Worm (Caenorhabditis elegans) whole organism, dauer: ENCODE data around the gene cest-33.

Experiments
- unc-62 ChIP-seq: sonication (generic microtip); optimal IDR thresholded peaks from 2 replicates; lab custom pipeline; 2017; ENCODE audit warnings: missing biosample characterization, missing genetic modification reagents, missing genetic modification characterization

cest-33 gene

DNA sequence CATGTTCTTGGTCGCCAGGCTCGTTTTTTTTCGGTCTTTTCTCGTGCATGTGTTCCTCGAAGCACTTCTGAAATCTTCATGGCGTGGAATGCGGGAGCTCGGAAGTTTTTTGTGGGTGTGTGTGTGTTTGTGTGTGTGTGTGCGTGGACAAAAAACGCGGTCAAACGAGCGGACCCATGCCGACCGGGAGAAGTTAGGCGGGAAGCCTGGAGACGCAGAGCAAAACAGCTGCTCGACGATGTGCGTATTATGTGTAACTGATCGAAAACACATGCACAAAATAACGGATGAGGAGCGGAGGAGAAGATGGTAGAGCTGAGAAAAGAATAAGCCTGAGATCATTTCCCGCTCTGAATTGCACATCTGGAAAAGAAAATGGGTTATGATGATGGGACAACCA, 23.0 kb downstream of the cest-33 start:
- no peak for TF ChIP-seq unc-62

DNA sequence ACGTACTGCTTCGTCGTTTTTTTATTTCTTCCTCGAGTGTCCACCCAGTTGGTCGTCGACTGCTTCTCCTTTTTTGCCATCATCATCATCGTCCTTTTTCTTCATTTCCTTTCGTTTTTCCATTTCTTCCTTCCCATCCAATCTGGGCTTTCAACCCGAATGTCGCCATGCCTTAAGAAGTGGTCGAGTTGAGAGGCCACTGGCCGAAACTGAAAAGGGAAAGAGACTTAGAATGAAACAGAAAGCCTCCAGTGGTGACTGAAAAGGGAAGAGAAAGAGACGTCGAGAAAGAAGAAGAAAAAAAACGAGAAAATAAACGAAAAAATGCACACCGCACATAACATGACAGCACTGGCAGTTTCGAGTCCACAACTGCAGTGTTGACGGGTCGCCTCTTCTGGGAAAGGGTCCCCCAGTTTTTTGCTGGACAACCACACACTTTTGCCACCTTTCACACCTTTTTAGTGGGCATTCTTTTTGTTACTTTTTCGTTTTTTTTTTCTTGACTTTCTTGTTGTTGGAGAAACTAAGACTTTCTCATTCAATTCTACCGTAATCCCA, 24.3 kb downstream of the cest-33 start:
- TF ChIP-seq unc-62: no peak

DNA sequence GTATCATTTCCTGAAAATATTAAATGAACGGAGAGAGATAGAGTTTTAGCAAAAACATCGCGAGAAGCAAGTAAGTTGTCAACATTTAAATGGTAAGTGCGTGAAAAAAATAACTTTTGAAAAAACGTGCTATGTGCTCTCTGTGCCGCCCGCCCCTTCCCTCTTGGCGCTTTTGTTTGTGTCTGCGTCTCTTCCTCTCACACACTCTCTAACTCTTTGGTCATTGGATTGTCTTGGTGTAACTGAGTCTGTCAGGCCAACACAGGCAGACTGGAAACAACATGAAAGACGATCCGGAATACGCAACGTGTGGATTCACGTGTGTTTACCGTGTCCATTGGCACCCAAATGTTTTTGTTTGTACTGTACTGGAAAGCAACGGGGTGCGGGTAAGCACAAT, 29.4 kb downstream of the cest-33 start, which contains the start of gene T28C12.6:
Gene T28C12.6, minus strand, starts transcription at position 12 of the 400 bp plus-strand sequence.
- no peak for TF ChIP-seq unc-62

DNA sequence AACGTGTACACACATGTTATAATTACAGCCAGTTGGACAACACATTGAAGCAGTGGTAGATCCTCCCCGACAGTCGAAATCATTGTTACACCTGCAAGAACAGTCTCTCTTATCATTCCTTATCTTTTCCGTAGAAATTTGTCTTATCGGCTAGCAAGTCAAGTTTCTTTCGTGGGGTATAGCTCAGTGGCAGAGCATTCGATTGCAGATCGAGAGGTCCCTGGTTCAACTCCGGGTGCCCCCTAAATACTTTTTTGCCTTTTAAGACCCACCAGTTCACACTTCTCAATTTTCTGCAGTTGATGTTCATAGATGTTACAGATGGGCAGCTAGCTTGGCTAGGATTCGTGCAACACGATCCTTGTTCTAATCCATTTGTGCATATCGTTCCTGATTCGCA, 30.2 kb downstream of the cest-33 start:
- TF ChIP-seq unc-62: no peak

DNA sequence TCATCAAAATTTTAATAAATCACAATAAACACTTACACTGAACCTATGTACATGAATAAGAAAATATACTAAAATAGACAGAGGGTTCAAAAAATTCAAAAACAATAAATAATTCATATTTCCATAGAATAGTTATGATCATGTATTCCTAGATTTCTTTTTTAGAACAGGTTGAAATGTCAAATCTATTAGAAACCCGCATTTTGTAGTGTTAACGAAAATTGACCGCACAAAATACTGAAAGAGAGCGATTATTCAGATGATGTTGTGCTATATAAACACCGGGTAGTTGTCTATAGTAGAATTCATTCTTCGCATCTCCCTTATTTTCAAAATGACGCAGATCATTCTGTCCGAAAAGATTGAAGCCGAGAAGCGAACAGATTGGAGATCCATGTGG, 33.9 kb downstream of the cest-33 start, which contains the start of gene T28C12.1:
Gene T28C12.1, plus strand, starts transcription at position 301 of the 400 bp plus-strand sequence.
- TF ChIP-seq unc-62: no peak

DNA sequence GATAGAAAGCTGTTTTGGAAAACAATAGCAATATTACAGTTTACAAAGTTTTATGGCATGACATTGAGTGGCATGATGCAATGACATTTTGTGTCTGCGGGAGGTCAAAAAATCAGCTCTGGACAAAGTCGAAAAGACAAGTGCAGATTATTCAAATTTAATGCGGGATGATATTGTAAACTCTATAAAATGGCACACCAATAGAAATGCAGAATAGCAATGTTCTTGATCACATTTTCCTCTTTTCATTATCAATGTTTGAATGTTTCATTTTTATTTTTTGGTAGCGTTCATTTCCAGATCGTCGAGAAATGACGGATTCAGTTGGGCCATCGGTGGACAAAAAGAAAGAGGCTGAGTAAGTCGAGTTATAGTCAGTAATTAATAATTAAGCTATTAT, 36.6 kb downstream of the cest-33 start, which contains the start of gene T28C12.2:
Gene T28C12.2, plus strand, starts transcription at position 301 of the 400 bp plus-strand sequence.
- TF ChIP-seq unc-62: no peak

DNA sequence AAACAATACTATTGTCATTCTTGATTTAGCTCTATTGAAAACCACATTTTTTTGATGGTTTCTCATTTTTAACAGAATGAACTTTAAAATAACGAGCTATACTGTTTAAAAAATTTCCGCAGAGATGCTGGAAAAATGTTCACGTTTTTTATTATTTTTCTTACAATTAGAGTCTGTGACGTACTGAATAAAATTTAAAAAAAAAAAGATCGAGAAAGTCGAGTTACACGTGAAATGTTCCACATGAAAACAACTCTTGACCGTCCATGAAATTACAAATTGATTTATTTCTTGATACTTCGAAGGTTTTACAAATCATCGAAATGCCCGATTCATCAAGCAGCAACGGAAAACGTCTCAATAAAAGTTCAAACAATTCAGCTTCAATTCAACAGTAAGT, 38.5 kb downstream of the cest-33 start, which contains the start of gene fbxa-202:
Gene fbxa-202, plus strand, starts transcription at position 301 of the 400 bp plus-strand sequence.
- TF ChIP-seq unc-62: no peak

DNA sequence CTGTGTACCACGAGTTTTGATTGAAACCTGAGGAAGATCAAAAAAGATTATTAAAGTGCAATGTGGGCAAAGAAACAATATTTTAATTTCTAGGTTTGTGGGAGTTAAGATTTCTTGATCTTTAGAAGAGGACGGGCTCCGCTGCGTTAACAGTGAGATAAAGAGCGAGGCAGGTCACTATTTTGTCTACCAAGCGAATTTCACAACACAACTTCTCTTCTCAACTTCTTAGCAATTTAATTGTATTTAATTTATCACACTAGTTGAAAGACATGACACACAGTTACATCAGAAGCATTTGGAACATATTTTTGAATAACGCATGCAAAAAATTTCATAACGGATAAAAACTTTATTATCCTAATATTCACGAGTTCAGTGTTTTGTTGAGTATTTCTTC, 39.1 kb downstream of the cest-33 start:
- no peak for TF ChIP-seq unc-62

DNA sequence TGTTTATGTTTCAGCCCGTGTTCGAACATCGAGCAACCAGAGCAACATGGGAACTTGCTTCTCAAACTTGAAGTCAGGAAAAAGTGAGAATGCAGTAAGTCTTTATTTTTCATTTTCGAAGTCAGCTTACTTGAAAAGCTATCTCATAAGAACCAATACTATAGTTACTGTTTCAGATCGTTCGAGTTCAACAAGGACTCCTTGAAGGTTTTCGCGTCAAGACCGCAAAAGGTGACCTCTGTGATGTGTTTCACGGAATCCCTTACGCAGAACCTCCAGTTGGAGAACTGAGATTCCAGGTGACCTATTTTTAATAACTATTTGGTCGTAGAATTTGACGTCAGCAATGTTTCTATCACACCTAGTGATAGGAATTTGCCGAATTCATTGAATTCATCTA, 41.9 kb downstream of the cest-33 start:
- TF ChIP-seq unc-62: no peak

DNA sequence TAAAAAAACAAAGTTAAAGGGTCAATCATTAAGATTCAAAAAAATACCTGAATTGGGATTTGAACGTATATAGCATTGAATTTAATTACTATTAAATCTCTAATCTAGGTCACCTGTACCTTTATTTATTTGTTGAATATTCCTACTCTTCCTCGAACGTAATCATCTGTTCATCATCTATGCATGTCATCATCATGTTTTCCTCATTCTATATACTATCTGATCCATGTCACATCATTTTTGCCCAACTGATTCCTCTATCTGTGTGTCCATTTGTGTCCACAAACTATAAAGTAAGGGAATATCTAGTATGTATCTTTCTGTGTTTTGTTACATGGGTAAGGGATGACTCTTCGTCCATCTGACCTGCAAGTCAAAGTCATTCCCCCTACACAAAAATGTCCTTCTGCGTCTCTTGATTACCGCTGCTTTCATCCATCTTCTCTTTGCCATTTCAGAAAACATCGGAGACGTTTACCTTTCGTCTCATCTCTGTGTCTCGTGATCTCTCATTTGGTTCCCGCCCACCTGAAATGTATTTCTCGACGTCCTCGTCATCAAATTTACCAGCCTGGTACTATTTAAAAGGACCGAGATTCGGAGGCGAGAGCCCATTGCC, 42.6 kb downstream of the cest-33 start:
- TF ChIP-seq unc-62: no peak

DNA sequence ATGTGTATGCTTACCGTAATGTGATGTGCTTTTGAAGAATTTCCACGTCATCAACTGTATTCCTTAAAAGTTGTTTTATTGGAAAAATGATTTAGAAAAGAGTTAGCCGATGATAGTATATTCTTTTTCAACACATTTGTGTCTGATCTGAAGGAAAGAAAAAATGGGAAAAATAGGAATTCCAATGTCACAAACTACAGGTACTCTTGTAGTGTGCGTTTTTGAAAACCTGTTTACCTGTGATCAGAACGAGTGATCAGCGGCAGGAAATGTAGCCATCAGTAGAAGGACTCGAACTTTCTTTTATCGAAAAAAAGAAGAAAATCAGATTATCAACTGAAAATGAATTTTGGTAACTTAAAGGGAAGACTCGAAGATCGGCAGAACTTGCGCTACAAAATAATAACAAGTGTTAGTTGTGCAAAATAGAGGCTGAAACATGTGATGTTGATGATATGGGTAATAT, 43.7 kb downstream of the cest-33 start, which contains the start of gene T28C12.15:
Gene T28C12.15, minus strand, starts transcription at position 51 of the 466 bp plus-strand sequence.
- TF ChIP-seq unc-62: no peak

DNA sequence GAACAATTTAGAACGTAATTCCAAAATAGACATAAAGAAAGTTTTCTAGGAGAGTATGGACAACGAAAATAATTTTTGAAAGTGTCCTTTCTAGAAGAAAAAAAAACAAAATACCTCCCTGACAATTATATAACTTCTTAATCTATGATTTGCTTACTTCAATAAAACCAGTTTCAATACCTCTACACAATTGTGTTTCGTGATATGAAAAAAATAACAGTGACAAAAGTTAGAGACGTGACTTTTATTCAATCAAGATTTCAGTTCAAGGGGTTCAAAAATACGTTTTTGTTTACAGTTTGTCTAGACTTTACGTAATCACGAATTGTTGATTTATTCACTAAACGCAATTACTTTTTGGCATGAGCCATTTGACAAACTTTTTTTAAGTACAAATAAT, 44.2 kb downstream of the cest-33 start:
- no peak for TF ChIP-seq unc-62

DNA sequence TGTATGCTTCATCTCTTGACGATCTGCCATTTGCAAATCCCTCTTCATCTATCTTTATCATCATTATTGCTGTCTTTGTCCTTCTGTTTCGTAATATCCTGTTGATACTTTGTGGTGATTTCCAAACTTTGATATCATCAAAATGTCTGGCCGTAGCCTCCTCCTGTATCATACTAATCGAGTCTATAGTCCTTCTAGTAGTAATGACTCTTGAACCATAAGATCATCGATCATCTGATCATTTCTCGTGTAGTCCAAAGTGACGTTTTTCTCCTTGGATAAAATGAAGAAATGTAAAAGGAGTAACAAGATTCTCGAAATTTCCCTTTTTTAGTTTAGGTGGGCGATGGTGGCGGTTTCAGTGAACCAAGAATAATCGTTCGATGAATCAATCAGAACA, 46.1 kb downstream of the cest-33 start:
- TF ChIP-seq unc-62: no peak

DNA sequence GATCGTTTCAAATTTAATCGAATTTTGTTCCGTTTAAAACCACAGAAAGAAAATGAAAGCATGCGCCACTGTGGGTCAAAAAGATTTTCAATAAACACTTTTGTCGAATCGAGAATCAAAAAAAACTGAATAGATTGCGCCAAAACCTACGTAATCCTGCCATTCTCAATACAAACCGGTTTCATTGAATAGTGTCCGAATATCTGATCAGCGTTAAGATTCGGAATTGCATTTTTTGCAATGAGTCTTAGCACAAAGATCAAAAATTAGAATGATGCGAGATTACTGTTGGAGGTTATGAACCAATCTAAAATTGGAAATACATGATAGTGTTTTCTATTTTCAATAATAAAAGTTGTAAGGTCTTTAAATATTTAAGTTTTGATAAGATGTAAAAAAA, 47.5 kb downstream of the cest-33 start:
- TF ChIP-seq unc-62: no peak

DNA sequence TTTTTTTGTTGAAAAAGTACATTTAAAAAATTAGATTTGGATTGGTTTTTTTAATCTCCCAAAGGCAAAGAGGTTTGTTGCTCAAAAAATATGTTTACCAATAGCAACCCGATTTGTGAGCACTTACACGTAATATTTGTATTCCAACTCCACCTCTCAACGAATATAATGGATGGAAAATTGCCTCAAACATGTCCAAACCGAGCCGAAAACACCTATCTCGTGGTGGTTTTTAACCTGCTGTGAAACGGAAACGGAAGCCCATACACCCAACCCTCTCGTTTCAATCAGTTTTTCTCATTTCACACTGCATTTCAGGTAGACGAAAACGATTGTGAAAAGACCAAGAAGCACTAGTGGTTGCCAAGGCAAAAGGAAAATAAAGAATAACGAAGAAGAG, 48.8 kb downstream of the cest-33 start, which contains the start of gene cest-24:
Gene cest-24, plus strand, starts transcription at position 301 of the 400 bp plus-strand sequence.
- TF ChIP-seq unc-62: no peak
